Fruit fly (Drosophila melanogaster) whole organism, prepupa: ENCODE results near the gene slmb.

Experiments
- Gug ChIP-seq: fragments of 200-800 bp; sonication (Bioruptor generic); IDR thresholded peaks from 2 replicates; pipeline ENCODE4 v1.3.6; 2022; ENCODE audit warnings: missing biosample characterization, missing genetic modification characterization
- Lpt ChIP-seq: fragments of 200-800 bp; sonication (Bioruptor generic); optimal IDR thresholded peaks from 3 replicates; lab custom pipeline; 2016; ENCODE audit warnings: missing biosample characterization, missing genetic modification characterization
- fd85E ChIP-seq: fragments of 200-800 bp; sonication (Bioruptor generic); optimal IDR thresholded peaks from 3 replicates; lab custom pipeline; 2016; ENCODE audit warnings: missing biosample characterization, missing genetic modification characterization
- ss ChIP-seq, 2 experiments: fragments of 200-800 bp; sonication (Bioruptor generic); optimal IDR thresholded peaks; 2 replicates in 1 of 2; 3 replicates in 1 of 2; lab custom pipeline; 2017 to 2018; ENCODE audit warnings: mild to moderate bottlenecking in 2 of 2, missing biosample characterization in 2 of 2, missing genetic modification characterization in 2 of 2, moderate library complexity in 1 of 2

dm6 chr3R:21126673-21127284 lies 506 bp downstream of the slmb start:
- TF ChIP-seq ss (GFP tag; optimal IDR thresholded peaks at IDR 0.05; lab: Kevin White, UChicago) (no peak), Lpt (no peak), Gug (GFP tag; lab: Robert Waterston, UW) (no peak), fd85E (GFP tag; lab: Kevin White, UChicago) (no peak)
